Comparison of ENCODE assay signal across 5 worm cellular contexts in the genomic region with DNA sequence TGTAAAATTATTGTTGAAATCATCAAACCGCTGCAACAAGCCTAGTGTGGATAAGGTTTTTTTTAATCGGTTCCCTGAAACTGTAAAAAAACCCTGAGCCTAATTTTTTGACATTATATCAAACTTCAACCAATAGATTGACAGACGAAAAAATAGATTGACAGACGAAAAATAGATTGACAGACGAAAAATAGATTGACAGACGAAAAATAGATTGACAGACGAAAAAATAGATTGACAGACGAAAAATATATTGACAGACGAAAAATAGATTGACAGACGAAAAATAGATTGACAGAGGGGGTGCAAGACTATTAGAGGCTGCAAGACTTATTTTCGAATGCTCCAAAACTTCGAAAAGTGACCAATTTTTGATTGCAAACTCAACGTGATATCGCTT.
TF ChIP-seq lines count a peak whose summit lies in the region.
"Not testable (repeated sequence)": the region's sequence is repeated elsewhere in the genome, so short reads cannot be mapped to it uniquely, and the experiment has no call there.

No protein-coding gene starts in this region.

TF ChIP-seq in whole organism, L4 larva, 104 proteins besides CTCF, POLR2A, EP300 and RAD21:
- TF ChIP-seq dmd-6 (GFP tag; IDR thresholded peaks at IDR 0.05; lab: Robert Waterston, UW) = peak; percentile 41

TF ChIP-seq in whole organism, early embryonic, 17 proteins besides CTCF, POLR2A, EP300 and RAD21:
- TF ChIP-seq tbx-37 (GFP tag; conservative IDR thresholded peaks at IDR 0.05; lab: Robert Waterston, UW) = peak; percentile 44; the same call in 1 of the 2 replicates
- peak; percentile 62 for TF ChIP-seq flt-1 (GFP tag; IDR thresholded peaks at IDR 0.05; lab: Robert Waterston, UW)
TF ChIP-seq in whole organism, early embryonic: peak in this region for 2; not testable (repeated sequence) for 15.

TF ChIP-seq in whole organism, late embryonic, 69 proteins besides CTCF, POLR2A, EP300 and RAD21:
- TF ChIP-seq ceh-45 (GFP tag; IDR thresholded peaks at IDR 0.05; lab: Robert Waterston, UW) (peak; percentile 7; the same call in 1 of the 2 replicates), unc-3 (GFP tag; conservative IDR thresholded peaks at IDR 0.05; lab: Robert Waterston, UW) (peak; percentile 34; the same call in 1 of the 2 replicates)
- TF ChIP-seq unc-3 (tag; optimal IDR thresholded peaks at IDR 0.05; lab: Kevin White, UChicago) = not testable (repeated sequence)
TF ChIP-seq in whole organism, late embryonic: peak in this region for 2; not testable (repeated sequence) for 67.

TF ChIP-seq in whole organism, midembryonic, 9 proteins besides CTCF, POLR2A, EP300 and RAD21:
- peak; percentile 49; the same call in 1 of the 2 replicates for TF ChIP-seq ref-1 (GFP tag; conservative IDR thresholded peaks at IDR 0.05; lab: Robert Waterston, UW)
- 0 out of 2 replicates have a peak, but pooled peaks have one; percentile 8 for TF ChIP-seq klf-2 (GFP tag; conservative IDR thresholded peaks at IDR 0.05; lab: Robert Waterston, UW)

TF ChIP-seq in whole organism, young adult, 124 proteins besides CTCF, POLR2A, EP300 and RAD21:
- TF ChIP-seq Y53G8AR.9 (GFP tag; conservative IDR thresholded peaks at IDR 0.05; lab: Robert Waterston, UW) (0 out of 2 replicates have a peak, but pooled peaks have one; percentile 16), Y53F4B.3 (GFP tag; IDR thresholded peaks at IDR 0.05; lab: Robert Waterston, UW) (peak; percentile 96; the same call in 1 of the 2 replicates), madf-3 (GFP tag; IDR thresholded peaks at IDR 0.05; lab: Robert Waterston, UW) (peak; percentile 70; the same call in 1 of the 2 replicates), egrh-3 (GFP tag; IDR thresholded peaks at IDR 0.05; lab: Robert Waterston, UW) (peak; percentile 33; the same call in 1 of the 2 replicates)
